Worm (Caenorhabditis elegans) whole organism, L2 larva: ENCODE results near the gene F35E8.9.
A peak's percentile ranks its signal among the peaks of the same experiment; 100 is the strongest.

Source experiments
- C34F6.9 ChIP-seq: fragments of 150-350 bp; optimal IDR thresholded peaks from 2 replicates; lab custom pipeline; 2014; ENCODE audit warnings: missing biosample characterization, missing genetic modification characterization
- Y55F3AM.14 ChIP-seq: fragments of 200-800 bp; sonication (Bioruptor generic); optimal IDR thresholded peaks from 2 replicates; lab custom pipeline; 2018; ENCODE audit warnings: mild to moderate bottlenecking, missing genetic modification characterization, missing compliant biosample characterization
- ZK546.5 ChIP-seq: sonication (generic microtip); optimal IDR thresholded peaks from 2 replicates; lab custom pipeline; 2017; ENCODE audit warnings: missing biosample characterization, missing genetic modification characterization
- alr-1 ChIP-seq: fragments of 150-350 bp; optimal IDR thresholded peaks from 2 replicates; lab custom pipeline; 2014; ENCODE audit warnings: missing biosample characterization, missing genetic modification characterization
- blmp-1 ChIP-seq: sonication (generic microtip); optimal IDR thresholded peaks from 2 replicates; lab custom pipeline; 2017; ENCODE audit warnings: missing genetic modification characterization, mild to moderate bottlenecking, missing compliant biosample characterization, antibody characterized with exemption, moderate library complexity; ENCODE audit not compliant: insufficient read depth
- crh-2 ChIP-seq: sonication (generic microtip); optimal IDR thresholded peaks from 2 replicates; lab custom pipeline; 2017; ENCODE audit warnings: missing biosample characterization, missing genetic modification characterization
- dmd-4 ChIP-seq: sonication (generic microtip); optimal IDR thresholded peaks from 2 replicates; lab custom pipeline; 2017; ENCODE audit warnings: missing biosample characterization, missing genetic modification characterization
- egl-27 ChIP-seq: sonication (generic microtip); optimal IDR thresholded peaks from 3 replicates; lab custom pipeline; 2017; ENCODE audit warnings: missing biosample characterization, missing genetic modification reagents, missing genetic modification characterization
- elt-1 ChIP-seq: fragments of 150-350 bp; optimal IDR thresholded peaks from 2 replicates; lab custom pipeline; 2014; ENCODE audit warnings: missing biosample characterization, missing genetic modification characterization
- fos-1 ChIP-seq: fragments of 150-350 bp; optimal IDR thresholded peaks from 2 replicates; lab custom pipeline; 2014; ENCODE audit warnings: missing biosample characterization, missing genetic modification characterization
- gmeb-1 ChIP-seq: fragments of 150-350 bp; optimal IDR thresholded peaks from 2 replicates; lab custom pipeline; 2014; ENCODE audit warnings: missing biosample characterization, missing genetic modification characterization
- lin-11 ChIP-seq: fragments of 150-350 bp; sonication (generic microtip); optimal IDR thresholded peaks from 2 replicates; lab custom pipeline; 2014; ENCODE audit warnings: missing biosample characterization, missing genetic modification characterization, inconsistent platforms, mixed read lengths
- lsy-2 ChIP-seq, 2 experiments: fragments of 150-350 bp in 1 of 2; sonication (generic microtip) in 1 of 2; optimal IDR thresholded peaks; 2 replicates each; lab custom pipeline; 2014 to 2017; ENCODE audit warnings: missing biosample characterization in 2 of 2, missing genetic modification characterization in 2 of 2
- mab-5 ChIP-seq: fragments of 150-350 bp; optimal IDR thresholded peaks from 2 replicates; lab custom pipeline; 2014; ENCODE audit warnings: missing biosample characterization, missing genetic modification characterization
- nhr-10 ChIP-seq: sonication (generic microtip); optimal IDR thresholded peaks from 2 replicates; lab custom pipeline; 2017; ENCODE audit warnings: missing biosample characterization, missing genetic modification characterization
- nhr-11 ChIP-seq: fragments of 150-350 bp; optimal IDR thresholded peaks from 2 replicates; lab custom pipeline; 2014; ENCODE audit warnings: missing biosample characterization, missing genetic modification characterization
- nhr-12 ChIP-seq: fragments of 150-350 bp; optimal IDR thresholded peaks from 2 replicates; lab custom pipeline; 2014; ENCODE audit warnings: missing biosample characterization, missing genetic modification characterization
- nhr-129 ChIP-seq: fragments of 150-350 bp; optimal IDR thresholded peaks from 2 replicates; lab custom pipeline; 2014; ENCODE audit warnings: missing biosample characterization, missing genetic modification characterization
- nhr-21 ChIP-seq: fragments of 150-350 bp; optimal IDR thresholded peaks from 2 replicates; lab custom pipeline; 2014; ENCODE audit warnings: missing biosample characterization, missing genetic modification characterization
- nhr-23 ChIP-seq: fragments of 150-350 bp; optimal IDR thresholded peaks from 2 replicates; lab custom pipeline; 2014; ENCODE audit warnings: missing biosample characterization, missing genetic modification reagents, missing genetic modification characterization
- nhr-237 ChIP-seq: fragments of 150-350 bp; optimal IDR thresholded peaks from 2 replicates; lab custom pipeline; 2014; ENCODE audit warnings: missing biosample characterization, missing genetic modification characterization
- nhr-6 ChIP-seq: fragments of 150-350 bp; optimal IDR thresholded peaks from 2 replicates; lab custom pipeline; 2014; ENCODE audit warnings: missing biosample characterization, missing genetic modification characterization
- nhr-77 ChIP-seq: fragments of 150-350 bp; optimal IDR thresholded peaks from 2 replicates; lab custom pipeline; 2014; ENCODE audit warnings: missing biosample characterization, missing genetic modification characterization
- peb-1 ChIP-seq: fragments of 150-350 bp; optimal IDR thresholded peaks from 2 replicates; lab custom pipeline; 2014; ENCODE audit warnings: missing biosample characterization, missing genetic modification characterization
- sem-4 ChIP-seq: fragments of 150-350 bp; optimal IDR thresholded peaks from 2 replicates; lab custom pipeline; 2014; ENCODE audit warnings: missing biosample characterization, missing genetic modification reagents, missing genetic modification characterization
- skn-1 ChIP-seq: sonication (generic microtip); optimal IDR thresholded peaks from 2 replicates; lab custom pipeline; 2017; ENCODE audit warnings: missing biosample characterization, missing genetic modification characterization
- sma-3 ChIP-seq: sonication (generic microtip); optimal IDR thresholded peaks from 2 replicates; lab custom pipeline; 2016; ENCODE audit warnings: missing genetic modification reagents, missing genetic modification characterization, missing compliant biosample characterization
- sma-9 ChIP-seq, 2 experiments: fragments of 150-350 bp in 1 of 2; sonication (generic microtip) in 1 of 2; optimal IDR thresholded peaks; 2 replicates each; lab custom pipeline; 2014 to 2016; ENCODE audit warnings: missing genetic modification characterization in 2 of 2, mild to moderate bottlenecking in 1 of 2, missing biosample characterization in 1 of 2, missing compliant biosample characterization in 1 of 2, missing genetic modification reagents in 1 of 2, moderate library complexity in 1 of 2
- snpc-4 ChIP-seq: fragments of 150-350 bp; optimal IDR thresholded peaks from 2 replicates; lab custom pipeline; 2014; ENCODE audit warnings: missing biosample characterization, missing genetic modification characterization
- unc-39 ChIP-seq: fragments of 150-350 bp; optimal IDR thresholded peaks from 2 replicates; lab custom pipeline; 2014; ENCODE audit warnings: missing biosample characterization, missing genetic modification characterization
- zag-1 ChIP-seq: fragments of 150-350 bp; optimal IDR thresholded peaks from 2 replicates; lab custom pipeline; 2014; ENCODE audit warnings: missing biosample characterization, missing genetic modification characterization
- ztf-11 ChIP-seq: sonication (generic microtip); optimal IDR thresholded peaks from 2 replicates; lab custom pipeline; 2017; ENCODE audit warnings: missing biosample characterization, missing genetic modification characterization

The F35E8.9 gene

ce11 chrV:15917458-15917857 lies at the start of gene F35E8.9:
F35E8.9 (minus strand) TSS chrV:15917558.
- no peak for TF ChIP-seq unc-39 (tag; lab: Kevin White, UChicago)
- no peak for TF ChIP-seq nhr-237 (tag; lab: Kevin White, UChicago)
- no peak for TF ChIP-seq gmeb-1 (tag; lab: Kevin White, UChicago)
- no peak for TF ChIP-seq skn-1 (tag; lab: Kevin White, UChicago)
- no peak for TF ChIP-seq alr-1
- no peak for TF ChIP-seq egl-27 (tag; lab: Kevin White, UChicago)
- TF ChIP-seq ZK546.5 (tag; lab: Kevin White, UChicago) = no peak
- TF ChIP-seq nhr-12 (tag; lab: Kevin White, UChicago) = no peak
- no peak for TF ChIP-seq sem-4 (tag; lab: Kevin White, UChicago)
- TF ChIP-seq zag-1 (tag; lab: Kevin White, UChicago) = no peak
- no peak for TF ChIP-seq nhr-10 (tag; lab: Kevin White, UChicago)

DNA sequence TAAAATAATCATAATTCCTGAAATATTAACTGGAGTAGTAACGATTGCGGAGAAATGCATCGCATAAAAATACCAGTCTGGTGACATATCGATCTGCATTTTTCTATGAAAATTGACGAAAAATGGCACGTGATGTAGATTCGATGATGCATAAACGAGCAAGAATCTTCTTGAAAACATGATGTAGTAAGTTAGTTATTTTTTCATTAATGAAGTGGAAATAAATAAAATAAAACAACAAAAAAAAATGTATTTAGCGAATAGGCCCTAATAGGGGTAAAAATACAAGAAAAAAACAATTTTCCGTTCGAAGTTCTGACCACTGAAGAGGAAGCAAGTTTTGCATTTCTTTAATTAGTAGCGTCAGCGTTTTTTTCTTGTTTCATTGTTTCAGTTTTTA lies 47.8 kb upstream of the F35E8.9 start, which contains the start of gene sri-2:
sri-2 (minus strand) TSS at position 101 of the 400 bp plus-strand sequence.
- TF ChIP-seq nhr-23 (no peak), ztf-11 (tag; lab: Kevin White, UChicago) (no peak), nhr-129 (tag; lab: Kevin White, UChicago) (no peak), elt-1 (tag; lab: Kevin White, UChicago) (no peak), nhr-6 (tag; lab: Kevin White, UChicago) (no peak), dmd-4 (tag; lab: Kevin White, UChicago) (no peak), ZK546.5 (tag; lab: Kevin White, UChicago) (no peak), mab-5 (tag; lab: Kevin White, UChicago) (no peak), snpc-4 (tag; lab: Kevin White, UChicago) (no peak), lsy-2 (tag; optimal IDR thresholded peaks at IDR 0.05; lab: Kevin White, UChicago) (no peak), peb-1 (tag; lab: Kevin White, UChicago) (no peak)

- peak; percentile 43 for TF ChIP-seq sma-9 (GFP tag; optimal IDR thresholded peaks at IDR 0.05; lab: Kevin White, UChicago)
- no peak for TF ChIP-seq sma-9 (tag; optimal IDR thresholded peaks at IDR 0.05; lab: Kevin White, UChicago)
- TF ChIP-seq nhr-129 (tag; lab: Kevin White, UChicago) = no peak
- peak; percentile 18 for TF ChIP-seq C34F6.9 (tag; lab: Kevin White, UChicago)
These were observed 42.1 kb upstream of the F35E8.9 start for ce11 chrV:15959456-15959855.

DNA sequence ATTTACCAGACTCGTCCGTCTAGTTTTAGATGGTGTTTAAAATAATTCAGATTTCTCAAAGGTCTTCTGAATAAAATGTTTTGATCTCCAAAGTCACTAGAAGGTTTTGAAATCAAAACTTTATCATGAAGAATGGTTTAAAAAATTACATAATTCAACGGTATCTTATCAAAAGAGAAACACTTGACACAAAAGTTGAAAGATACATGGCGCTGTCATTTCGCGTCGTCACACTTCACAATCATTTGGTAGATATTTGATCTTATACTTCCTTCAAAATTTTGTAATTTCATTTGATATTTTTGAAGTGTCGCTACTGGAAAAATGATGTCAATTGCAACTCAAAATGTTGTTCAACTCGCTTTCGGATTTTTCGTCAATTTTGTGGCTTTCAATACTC lies 39.7 kb upstream of the F35E8.9 start, which contains the start of gene F36G9.3:
F36G9.3 (plus strand) TSS at position 301 of the 400 bp plus-strand sequence.
- TF ChIP-seq nhr-11 (no peak), gmeb-1 (tag; lab: Kevin White, UChicago) (no peak), lin-11 (tag; lab: Kevin White, UChicago) (no peak)
- TF ChIP-seq, all 48 proteins: peak for 0

ce11 chrV:15955497-15955896 lies 38.1 kb upstream of the F35E8.9 start, which contains the start of gene srh-186:
srh-186 (plus strand) TSS chrV:15955797.
- TF ChIP-seq crh-2 (tag; lab: Kevin White, UChicago) = no peak
- TF ChIP-seq nhr-10 (tag; lab: Kevin White, UChicago) = no peak
- TF ChIP-seq dmd-4 (tag; lab: Kevin White, UChicago) = no peak
- TF ChIP-seq nhr-77 (tag; lab: Kevin White, UChicago) = no peak
- no peak for TF ChIP-seq alr-1
- no peak for TF ChIP-seq ztf-11 (tag; lab: Kevin White, UChicago)
- no peak for TF ChIP-seq blmp-1 (tag; lab: Kevin White, UChicago)
- no peak for TF ChIP-seq skn-1 (tag; lab: Kevin White, UChicago)
- no peak for TF ChIP-seq nhr-21 (tag; lab: Kevin White, UChicago)
- TF ChIP-seq peb-1 (tag; lab: Kevin White, UChicago) = no peak
- TF ChIP-seq nhr-23 = no peak
- no peak for TF ChIP-seq Y55F3AM.14
- no peak for TF ChIP-seq unc-39 (tag; lab: Kevin White, UChicago)
- no peak for TF ChIP-seq fos-1
- no peak for TF ChIP-seq ZK546.5 (tag; lab: Kevin White, UChicago)
- TF ChIP-seq nhr-11 = no peak
- no peak for TF ChIP-seq sma-3 (GFP tag; lab: Kevin White, UChicago)
- no peak for TF ChIP-seq egl-27 (tag; lab: Kevin White, UChicago)
- TF ChIP-seq, all 48 proteins: peak for 0
